Worm (Caenorhabditis elegans) whole organism, L1 larva: ENCODE data around the gene F31F7.1.

Experiments used
- ceh-82 ChIP-seq, 3 experiments: fragments of 150-350 bp in 1 of 3; sonication (generic microtip) in 2 of 3; optimal IDR thresholded peaks; 2 replicates each; lab custom pipeline; 2014 to 2017; ENCODE audit warnings: missing biosample characterization in 3 of 3, missing genetic modification characterization in 3 of 3
- ces-1 ChIP-seq: fragments of 150-350 bp; optimal IDR thresholded peaks from 2 replicates; lab custom pipeline; 2014; ENCODE audit warnings: missing biosample characterization, missing genetic modification reagents, missing genetic modification characterization
- nhr-11 ChIP-seq: fragments of 150-350 bp; optimal IDR thresholded peaks from 2 replicates; lab custom pipeline; 2014; ENCODE audit warnings: missing biosample characterization, missing genetic modification characterization
- unc-62 ChIP-seq: fragments of 150-350 bp; optimal IDR thresholded peaks from 2 replicates; lab custom pipeline; 2014; ENCODE audit warnings: missing biosample characterization, missing genetic modification reagents, missing genetic modification characterization

DNA sequence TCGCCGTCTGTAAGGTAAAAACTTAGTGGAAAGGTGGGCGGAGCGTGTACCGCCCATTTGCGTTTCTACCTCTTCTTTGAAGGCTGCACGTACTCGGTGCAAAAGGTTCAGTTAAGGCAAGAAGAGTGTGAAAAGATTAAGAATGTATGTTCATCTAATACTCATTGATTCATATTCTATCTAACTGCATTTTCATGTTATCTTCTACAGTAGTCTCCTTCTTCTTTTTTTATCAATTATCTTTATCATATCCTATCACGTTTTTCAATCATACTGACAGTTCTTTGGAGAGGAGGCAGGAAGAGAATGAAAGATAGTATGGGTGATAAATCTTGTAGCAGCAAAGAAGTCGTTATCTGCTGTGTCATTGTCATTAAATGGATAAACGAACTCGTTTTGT lies 28.8 kb upstream of the F31F7.1 start:
- TF ChIP-seq nhr-11 = no peak
- no peak for TF ChIP-seq ceh-82 (tag; optimal IDR thresholded peaks at IDR 0.05; lab: Kevin White, UChicago)
- TF ChIP-seq ces-1 (GFP tag; lab: Kevin White, UChicago) = no peak
- TF ChIP-seq unc-62 (GFP tag; lab: Kevin White, UChicago) = no peak
